Fruit fly (Drosophila melanogaster): ENCODE data around the gene CG11164.

The CG11164 gene

DNA sequence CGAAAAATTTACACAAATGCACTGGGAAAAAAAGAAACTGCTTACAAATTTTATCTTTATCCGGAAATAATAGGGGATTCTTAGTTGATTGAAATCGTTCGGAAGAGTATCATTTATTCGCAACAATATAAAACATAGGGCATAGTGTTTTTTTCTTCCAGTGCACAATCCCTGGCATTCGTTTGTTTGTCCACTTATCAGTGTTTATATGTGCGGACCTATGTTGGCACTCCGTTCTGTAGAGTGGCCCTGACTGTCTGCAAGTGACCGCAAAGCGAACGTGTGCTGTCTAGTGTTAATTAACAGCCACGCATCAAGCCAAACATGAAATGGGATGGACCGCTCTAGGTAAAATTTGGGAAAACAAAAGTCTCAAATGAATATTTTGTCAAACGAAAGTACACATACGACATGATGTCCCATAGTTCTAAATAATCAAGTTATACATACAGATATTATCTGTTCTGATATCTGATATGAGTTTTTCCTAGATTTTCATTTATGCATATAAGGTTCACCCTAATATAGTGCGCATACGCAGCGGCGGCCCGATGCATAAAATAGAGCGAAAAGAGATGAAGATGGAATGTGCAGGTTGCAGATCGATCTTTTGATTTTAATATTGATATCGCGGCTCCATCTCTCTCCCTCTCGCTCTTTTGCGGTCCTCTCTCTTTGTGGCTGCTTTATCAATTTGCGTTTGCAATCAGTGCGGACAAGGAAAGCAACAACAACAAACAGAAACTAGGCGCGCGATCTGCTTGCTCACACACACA lies 26.5 kb upstream of the CG11164 start (continued):
- TF ChIP-seq CG11294 (GFP tag; IDR thresholded peaks at IDR 0.05): peak; percentile 79
- peak; percentile 81 for TF ChIP-seq fd59A (GFP tag; optimal IDR thresholded peaks at IDR 0.05)
- peak; percentile 75 to 85 for TF ChIP-seq ss (GFP tag; optimal IDR thresholded peaks at IDR 0.05)
- peak; percentile 90 for TF ChIP-seq CG8119 (GFP tag; IDR thresholded peaks at IDR 0.05)
- peak; percentile 87 for TF ChIP-seq CG6163 (GFP tag; IDR thresholded peaks at IDR 0.05)
- TF ChIP-seq net (GFP tag; optimal IDR thresholded peaks at IDR 0.05): peak; percentile 86
- TF ChIP-seq Eip93F (GFP tag; optimal IDR thresholded peaks at IDR 0.05): no peak
- TF ChIP-seq Hr4 (GFP tag; optimal IDR thresholded peaks at IDR 0.05): peak; percentile 91
- TF ChIP-seq CG10669 (GFP tag; optimal IDR thresholded peaks at IDR 0.05): peak; percentile 84
- TF ChIP-seq svp (GFP tag): peak; percentile 18
- TF ChIP-seq CG6854 (GFP tag; optimal IDR thresholded peaks at IDR 0.05): no peak
- peak; percentile 82 for TF ChIP-seq dac (GFP tag; optimal IDR thresholded peaks at IDR 0.05)
- TF ChIP-seq CG8632 (GFP tag; optimal IDR thresholded peaks at IDR 0.05): peak; percentile 77
- peak; percentile 75 for TF ChIP-seq CG34406 (GFP tag; optimal IDR thresholded peaks at IDR 0.05)
- peak; percentile 84 for TF ChIP-seq spab (GFP tag; optimal IDR thresholded peaks at IDR 0.05)
- TF ChIP-seq Met (GFP tag; optimal IDR thresholded peaks at IDR 0.05): peak; percentile 72
- TF ChIP-seq pdm3 (GFP tag; optimal IDR thresholded peaks at IDR 0.05): peak; percentile 90
- TF ChIP-seq CG31627 (GFP tag; optimal IDR thresholded peaks at IDR 0.05): peak; percentile 81
- peak; percentile 91 for TF ChIP-seq CG15336 (GFP tag; IDR thresholded peaks at IDR 0.05)
- peak; percentile 85 for TF ChIP-seq achi (GFP tag; optimal IDR thresholded peaks at IDR 0.05)
- TF ChIP-seq Lpt (GFP tag; optimal IDR thresholded peaks at IDR 0.05): peak; percentile 75
- peak; percentile 85 for TF ChIP-seq fkh (GFP tag; optimal IDR thresholded peaks at IDR 0.05)
- peak; percentile 75 for TF ChIP-seq vri (GFP tag; optimal IDR thresholded peaks at IDR 0.05)
- peak; percentile 86 for TF ChIP-seq OdsH (GFP tag; optimal IDR thresholded peaks at IDR 0.05)
- TF ChIP-seq CG3032 (tag; optimal IDR thresholded peaks at IDR 0.05): peak; percentile 79

DNA sequence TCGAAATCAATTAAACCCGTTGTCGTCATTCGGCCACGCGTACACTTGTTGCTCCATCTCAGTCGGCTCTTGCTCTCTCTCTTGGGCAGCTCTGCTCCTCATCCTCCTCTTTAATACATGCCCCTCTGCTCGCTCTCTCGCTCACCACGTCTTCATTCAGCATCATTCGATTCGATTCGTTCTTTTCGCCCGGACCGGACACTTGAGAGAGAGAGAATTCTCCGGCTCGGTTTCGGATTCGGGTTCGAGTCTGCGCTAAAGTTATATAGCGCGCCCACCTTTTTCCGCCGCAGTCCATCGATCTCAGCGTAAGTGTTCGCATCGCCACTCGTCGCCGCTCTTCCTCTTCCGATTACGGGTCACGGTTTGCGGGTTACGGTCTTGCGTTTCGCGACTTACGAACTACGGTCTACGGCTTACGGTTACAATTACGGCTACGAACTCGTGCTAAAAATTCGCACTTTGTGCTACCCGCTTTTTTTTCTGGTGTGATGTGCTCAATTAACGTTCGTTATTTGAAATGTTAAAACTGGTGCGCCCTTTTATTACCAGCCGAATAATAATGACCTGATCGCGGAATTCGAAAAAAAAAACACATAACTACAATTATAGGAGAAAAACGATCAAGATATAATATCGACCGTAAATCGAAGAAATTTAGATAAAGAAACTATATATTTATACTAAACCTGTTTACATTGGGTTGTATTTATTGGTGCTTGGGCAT lies 25.8 kb upstream of the CG11164 start:
- TF ChIP-seq CG15336 (GFP tag; IDR thresholded peaks at IDR 0.05) (peak; percentile 48), CG11294 (GFP tag; IDR thresholded peaks at IDR 0.05) (no peak), CG6163 (GFP tag; IDR thresholded peaks at IDR 0.05) (0 out of 3 replicates have a peak, but pooled peaks have one; percentile 25), CG1621 (tag; optimal IDR thresholded peaks at IDR 0.05) (peak; percentile 100), CG6792 (GFP tag; optimal IDR thresholded peaks at IDR 0.05) (no peak), ss (GFP tag; optimal IDR thresholded peaks at IDR 0.05) (peak in 1 of 2 experiments; percentile 31), CG6854 (GFP tag; optimal IDR thresholded peaks at IDR 0.05) (peak; percentile 59), dsx (GFP tag; optimal IDR thresholded peaks at IDR 0.05; ENCODE audit: poor library complexity, severe bottlenecking) (peak; percentile 8), vri (GFP tag; optimal IDR thresholded peaks at IDR 0.05) (peak; percentile 45), CG8119 (GFP tag; IDR thresholded peaks at IDR 0.05) (no peak), CG34406 (GFP tag; optimal IDR thresholded peaks at IDR 0.05) (peak; percentile 12), Eip78C (GFP tag) (peak; percentile 80), CG16779 (tag; optimal IDR thresholded peaks at IDR 0.05) (peak; percentile 42), Eip93F (GFP tag; optimal IDR thresholded peaks at IDR 0.05) (no peak), CG9139 (GFP tag; optimal IDR thresholded peaks at IDR 0.05) (peak; percentile 25), eg (GFP tag; IDR thresholded peaks at IDR 0.05) (peak; percentile 50; the same call in 1 of the 3 replicates), salr (GFP tag; optimal IDR thresholded peaks at IDR 0.05) (peak in 1 of 2 experiments; percentile 32), svp (GFP tag) (peak; percentile 92)

DNA sequence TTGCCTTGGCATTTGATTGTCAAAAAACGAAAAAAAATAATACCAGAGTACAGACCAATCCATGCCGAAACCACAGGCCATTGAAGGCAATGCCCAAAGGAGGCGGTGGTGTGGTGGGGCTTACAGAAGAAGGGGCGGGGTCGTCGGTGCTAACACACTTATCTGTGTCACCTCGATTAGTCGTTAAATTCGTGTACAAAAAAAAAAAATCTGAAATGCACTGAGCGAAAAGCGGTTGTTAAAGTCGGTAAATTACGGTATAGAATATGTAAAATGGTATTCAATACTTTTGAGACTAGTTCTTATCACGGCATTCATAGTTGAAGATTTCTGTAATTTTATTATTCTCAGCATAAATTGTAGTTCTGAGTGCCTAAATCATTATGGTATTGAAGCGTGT lies 23.9 kb upstream of the CG11164 start:
- peak; percentile 74 for TF ChIP-seq Met (GFP tag; optimal IDR thresholded peaks at IDR 0.05)
- TF ChIP-seq CG6792 (GFP tag; optimal IDR thresholded peaks at IDR 0.05): peak; percentile 72
- peak; percentile 58 for TF ChIP-seq CG15336 (GFP tag; IDR thresholded peaks at IDR 0.05)
- TF ChIP-seq CG6808 (GFP tag; optimal IDR thresholded peaks at IDR 0.05): no peak
- TF ChIP-seq Smox (GFP tag; optimal IDR thresholded peaks at IDR 0.05): peak; percentile 71
- TF ChIP-seq Gug (GFP tag; IDR thresholded peaks at IDR 0.05): peak; percentile 29; the same call in 1 of the 2 replicates
- peak; percentile 76 for TF ChIP-seq lz (GFP tag; optimal IDR thresholded peaks at IDR 0.05)
- no peak for TF ChIP-seq fd85E (GFP tag; optimal IDR thresholded peaks at IDR 0.05)
- peak; percentile 46 for TF ChIP-seq CG3032 (tag; optimal IDR thresholded peaks at IDR 0.05)
- TF ChIP-seq CG32006 (GFP tag; optimal IDR thresholded peaks at IDR 0.05): peak; percentile 5
- TF ChIP-seq Hr39 (GFP tag; optimal IDR thresholded peaks at IDR 0.05): peak; percentile 76
- TF ChIP-seq acj6 (GFP tag; optimal IDR thresholded peaks at IDR 0.05): peak; percentile 65
- peak in 1 of 2 experiments; percentile 23 for TF ChIP-seq ss (GFP tag; optimal IDR thresholded peaks at IDR 0.05)
- TF ChIP-seq fd59A (GFP tag; optimal IDR thresholded peaks at IDR 0.05): peak; percentile 45
- peak; percentile 66 for TF ChIP-seq OdsH (GFP tag; optimal IDR thresholded peaks at IDR 0.05)
- TF ChIP-seq Eip78C (GFP tag): peak; percentile 91
- TF ChIP-seq CG10631 (GFP tag; optimal IDR thresholded peaks at IDR 0.05): peak; percentile 69
- TF ChIP-seq Eip75B (GFP tag; optimal IDR thresholded peaks at IDR 0.05): peak; percentile 62
- TF ChIP-seq CG6163 (GFP tag; IDR thresholded peaks at IDR 0.05): peak; percentile 75
- TF ChIP-seq Hr38 (GFP tag; optimal IDR thresholded peaks at IDR 0.05): no peak
